Worm (Caenorhabditis elegans): ENCODE results near the gene D2062.1.
"Not testable (repeated sequence)": the region's sequence is repeated elsewhere in the genome, so short reads cannot be mapped to it uniquely, and the experiment has no call there.

DNA sequence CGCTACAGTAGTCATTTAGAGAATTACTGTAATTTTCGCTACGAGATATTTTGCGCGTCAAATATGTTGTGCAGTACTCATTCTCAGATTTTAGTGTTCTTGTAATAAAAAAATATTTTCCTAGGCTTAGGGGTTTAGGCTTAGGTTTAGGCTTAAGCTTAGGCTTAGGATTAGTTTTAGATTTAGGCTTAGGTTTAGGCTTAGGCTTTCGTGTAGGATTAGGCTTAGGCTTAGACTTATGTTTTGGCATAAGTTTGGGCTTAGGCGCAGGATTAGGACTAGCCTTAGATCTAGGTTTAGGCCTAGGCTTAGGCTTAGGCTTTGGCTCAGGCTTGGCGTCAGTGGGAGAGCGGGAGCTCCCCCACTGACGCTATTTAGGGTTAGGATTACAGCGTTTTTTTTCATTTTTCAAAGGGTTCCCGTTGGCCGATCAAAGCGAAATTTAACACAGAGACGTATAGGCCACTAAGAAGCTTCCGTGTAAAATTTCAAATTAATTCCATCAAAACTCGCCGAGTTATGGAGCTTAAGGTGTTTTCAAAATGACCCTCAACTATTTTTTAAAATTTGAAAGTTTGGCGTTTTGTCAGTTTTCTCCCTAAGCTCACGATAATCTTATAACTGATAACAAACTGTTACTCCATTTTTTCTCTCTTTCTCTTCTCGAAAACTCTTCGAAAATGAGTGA is 8.3 kb downstream of the D2062.1 start, which contains the start of gene F22E5.8:
- not testable (repeated sequence) for TF ChIP-seq Y116A8C.19 (tag; optimal IDR thresholded peaks at IDR 0.05; ENCODE audit: borderline replicate concordance); dpl-1 (GFP tag; optimal IDR thresholded peaks at IDR 0.05); pqm-1 (tag; optimal IDR thresholded peaks at IDR 0.05); ztf-11 (tag; optimal IDR thresholded peaks at IDR 0.05); ces-1 (GFP tag; optimal IDR thresholded peaks at IDR 0.05); unc-130 (tag; optimal IDR thresholded peaks at IDR 0.05); nhr-11 (tag; optimal IDR thresholded peaks at IDR 0.05); fos-1 (tag; optimal IDR thresholded peaks at IDR 0.05); mdl-1 (tag; optimal IDR thresholded peaks at IDR 0.05); nhr-76 (tag; optimal IDR thresholded peaks at IDR 0.05)
